Worm (Caenorhabditis elegans): ENCODE data around the gene T23D5.3.
"Not testable (repeated sequence)": the region's sequence is repeated elsewhere in the genome, so short reads cannot be mapped to it uniquely, and the experiment has no call there.

T23D5.3 gene

DNA sequence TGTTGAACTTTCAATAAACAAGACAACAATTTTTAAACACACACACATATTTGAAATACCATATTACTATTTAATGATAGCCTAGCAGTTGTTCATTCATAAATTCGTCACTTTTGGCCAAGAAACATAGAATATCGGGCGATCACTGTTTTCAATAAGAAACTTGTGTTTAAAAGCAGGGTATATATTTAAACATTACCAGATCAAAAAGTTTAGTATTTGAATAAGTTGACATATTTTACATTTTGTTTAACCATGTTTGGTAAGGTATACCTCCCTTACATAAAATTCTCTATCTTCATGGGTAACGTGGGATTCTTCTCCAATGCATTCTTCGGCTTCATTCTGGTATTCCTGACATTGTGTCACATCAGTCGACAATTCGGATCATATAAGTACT lies 21.3 kb upstream of the T23D5.3 start, which contains the start of gene str-8:
TSS of gene str-8 (plus strand) at position 301 of the 400 bp plus-strand sequence.
- not testable (repeated sequence) for TF ChIP-seq let-526 (GFP tag; IDR thresholded peaks at IDR 0.05); xnd-1 (tag; optimal IDR thresholded peaks at IDR 0.05); tlf-1 (GFP tag; optimal IDR thresholded peaks at IDR 0.05)

DNA sequence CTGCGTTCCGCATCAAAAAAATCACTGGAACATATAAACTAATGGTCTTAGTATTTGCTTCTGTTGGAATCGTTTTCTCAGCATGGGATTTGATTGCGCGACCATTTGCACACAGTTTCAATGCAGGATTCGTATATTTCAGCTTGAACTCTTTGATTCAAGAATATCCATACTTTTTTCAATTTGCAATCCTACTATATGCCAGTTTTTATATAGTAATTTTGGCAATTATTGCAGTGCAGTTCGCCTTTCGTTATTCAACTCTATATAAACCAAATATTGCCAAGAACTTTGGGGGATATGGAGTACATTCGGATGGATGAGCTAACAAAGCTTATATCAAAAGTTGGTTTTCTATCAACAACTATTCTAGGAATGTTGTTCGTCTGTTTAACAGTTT lies 19.5 kb upstream of the T23D5.3 start, which contains the start of gene str-5:
TSS of gene str-5 (plus strand) at position 301 of the 400 bp plus-strand sequence.
- not testable (repeated sequence) for TF ChIP-seq mxl-1 (tag; optimal IDR thresholded peaks at IDR 0.05); dpff-1 (tag; optimal IDR thresholded peaks at IDR 0.05); Y95B8A.8 (GFP tag; IDR thresholded peaks at IDR 0.05)

DNA sequence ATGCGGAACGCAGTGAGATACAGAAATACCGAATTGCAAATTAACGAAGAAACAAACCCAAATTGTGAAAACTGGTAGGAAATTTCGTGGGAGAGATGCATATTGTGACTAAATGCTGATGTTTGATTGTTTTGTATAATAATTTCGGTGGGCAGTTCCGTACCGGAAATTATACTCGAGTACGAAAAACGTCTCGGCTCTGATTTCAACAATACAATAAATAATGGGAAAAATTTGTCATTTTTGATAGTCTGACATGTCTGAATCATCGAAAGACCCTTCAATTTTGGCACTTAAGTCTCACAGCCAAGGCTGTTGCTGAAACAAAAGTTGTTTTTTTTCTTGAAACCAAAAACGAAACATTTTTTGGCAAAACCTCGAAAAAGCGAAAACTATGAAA lies 18.6 kb upstream of the T23D5.3 start, which contains the start of gene str-43:
TSS of gene str-43 (minus strand) at position 101 of the 400 bp plus-strand sequence.
- TF ChIP-seq Y67H2A.10 (GFP tag; conservative IDR thresholded peaks at IDR 0.05) (no peak), T07F8.4 (tag; optimal IDR thresholded peaks at IDR 0.05) (no peak), let-526 (GFP tag; IDR thresholded peaks at IDR 0.05) (no peak)

DNA sequence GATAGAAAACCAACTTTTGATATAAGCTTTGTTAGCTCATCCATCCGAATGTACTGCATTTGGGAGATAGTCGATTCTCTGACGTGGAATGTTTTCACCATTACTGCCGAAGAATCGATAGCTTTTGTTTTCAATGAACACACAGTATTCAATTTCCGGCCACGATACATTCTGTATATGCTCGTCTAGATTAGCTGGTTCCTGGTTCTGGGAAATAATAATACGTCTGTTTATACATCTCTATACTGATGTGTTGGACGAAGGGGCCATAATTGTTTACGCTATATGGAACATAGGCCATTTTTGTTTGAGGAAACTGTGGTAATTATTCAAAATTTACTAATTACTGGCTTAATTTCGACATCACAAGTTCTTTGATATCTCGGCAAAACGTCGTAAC lies 16.7 kb upstream of the T23D5.3 start, which contains the start of gene str-6:
TSS of gene str-6 (minus strand) at position 101 of the 400 bp plus-strand sequence.
- TF ChIP-seq madf-3 (GFP tag; IDR thresholded peaks at IDR 0.05) (no peak), C17E4.6 (GFP tag; IDR thresholded peaks at IDR 0.05) (no peak), K12H6.12 (tag; optimal IDR thresholded peaks at IDR 0.05) (no peak), efl-1 (GFP tag; optimal IDR thresholded peaks at IDR 0.05) (no peak), mes-4 (tag; optimal IDR thresholded peaks at IDR 0.05) (no peak), attf-6 (GFP tag; IDR thresholded peaks at IDR 0.05) (no peak), Y56A3A.18 (GFP tag; IDR thresholded peaks at IDR 0.05) (no peak), aptf-2 (GFP tag; conservative IDR thresholded peaks at IDR 0.05) (no peak), rpc-1 (optimal IDR thresholded peaks at IDR 0.05) (no peak), rpc-1 (tag; optimal IDR thresholded peaks at IDR 0.05) (no peak), attf-5 (GFP tag; optimal IDR thresholded peaks at IDR 0.05) (no peak)

DNA sequence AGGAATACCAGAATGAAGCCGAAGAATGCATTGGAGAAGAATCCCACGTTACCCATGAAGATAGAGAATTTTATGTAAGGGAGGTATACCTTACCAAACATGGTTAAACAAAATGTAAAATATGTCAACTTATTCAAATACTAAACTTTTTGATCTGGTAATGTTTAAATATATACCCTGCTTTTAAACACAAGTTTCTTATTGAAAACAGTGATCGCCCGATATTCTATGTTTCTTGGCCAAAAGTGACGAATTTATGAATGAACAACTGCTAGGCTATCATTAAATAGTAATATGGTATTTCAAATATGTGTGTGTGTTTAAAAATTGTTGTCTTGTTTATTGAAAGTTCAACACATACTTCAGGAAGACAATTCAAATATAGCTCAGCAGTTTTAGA lies 14.9 kb upstream of the T23D5.3 start, which contains the start of gene T23D5.8:
TSS of gene T23D5.8 (minus strand) at position 101 of the 400 bp plus-strand sequence.
- TF ChIP-seq nhr-90 (tag; optimal IDR thresholded peaks at IDR 0.05); hmg-20 (GFP tag; IDR thresholded peaks at IDR 0.05); F55B11.4 (tag; optimal IDR thresholded peaks at IDR 0.05; ENCODE audit: borderline replicate concordance, insufficient read depth): not testable (repeated sequence)

DNA sequence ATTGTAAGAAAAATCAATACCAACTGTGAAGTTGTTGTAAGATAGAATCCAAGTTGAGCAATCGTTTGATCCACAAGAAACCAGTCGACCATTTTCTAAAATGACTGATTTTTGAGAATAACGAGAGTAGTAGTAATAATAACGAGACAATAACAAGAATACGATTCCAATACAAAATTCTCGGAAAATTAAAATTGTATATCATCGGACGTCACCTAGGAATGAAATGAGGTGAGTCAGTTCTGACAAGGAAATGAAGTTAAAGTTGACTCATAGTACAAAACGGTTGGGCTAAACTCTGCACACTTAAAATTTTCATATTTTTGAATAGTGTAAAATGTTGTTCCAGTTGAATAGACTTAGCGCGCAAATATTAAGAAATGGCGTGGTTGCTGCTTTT lies 10.9 kb upstream of the T23D5.3 start, which contains the start of gene str-19:
TSS of gene str-19 (minus strand) at position 101 of the 400 bp plus-strand sequence.
- TF ChIP-seq F10E7.11 (tag; optimal IDR thresholded peaks at IDR 0.05); pbrm-1 (GFP tag; IDR thresholded peaks at IDR 0.05); F52B5.7 (tag; optimal IDR thresholded peaks at IDR 0.05): not testable (repeated sequence)

DNA sequence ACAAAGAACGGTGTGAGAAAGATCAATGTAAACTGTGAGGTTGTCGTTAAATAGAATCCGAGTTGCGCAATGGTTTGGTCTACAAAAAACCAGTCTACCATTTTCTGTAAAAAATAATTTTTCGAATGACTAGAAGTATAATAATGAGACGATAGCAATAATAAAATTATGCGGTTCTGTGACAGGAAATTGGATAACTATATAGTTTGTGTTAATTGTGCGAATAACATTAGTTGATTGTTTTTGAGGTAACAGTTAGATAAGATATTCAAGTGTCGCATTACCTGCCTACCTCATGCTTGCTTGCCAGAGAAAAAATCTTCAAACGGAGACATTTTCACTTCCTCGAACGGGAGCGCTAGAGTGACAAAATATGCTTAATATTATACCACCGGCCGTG lies 8.4 kb upstream of the T23D5.3 start, which contains the start of gene str-18:
TSS of gene str-18 (minus strand) at position 101 of the 400 bp plus-strand sequence.
- TF ChIP-seq sdz-38 (tag; optimal IDR thresholded peaks at IDR 0.05), result no peak
- TF ChIP-seq nfyb-1 (GFP tag; IDR thresholded peaks at IDR 0.05), result no peak
- no peak for TF ChIP-seq snpc-1.3 (tag; optimal IDR thresholded peaks at IDR 0.05; ENCODE audit: insufficient read depth)
- no peak for TF ChIP-seq hsf-1 (GFP tag; IDR thresholded peaks at IDR 0.05)
- TF ChIP-seq attf-5 (GFP tag; optimal IDR thresholded peaks at IDR 0.05), result no peak
- no peak for TF ChIP-seq Y79H2A.3 (GFP tag; conservative IDR thresholded peaks at IDR 0.05)
- TF ChIP-seq nhr-27 (tag; optimal IDR thresholded peaks at IDR 0.05), result no peak
- TF ChIP-seq let-526 (GFP tag; IDR thresholded peaks at IDR 0.05), result no peak
- TF ChIP-seq dox-1 (GFP tag; IDR thresholded peaks at IDR 0.05), result no peak
- no peak for TF ChIP-seq T07F8.4 (tag; optimal IDR thresholded peaks at IDR 0.05)

Data from whole organism, young adult.